Worm (Caenorhabditis elegans) whole organism, L1 larva: ENCODE measurements around the gene elt-4.
A peak's percentile ranks its signal among the peaks of the same experiment; 100 is the strongest.

Experiments
- C34B4.2 ChIP-seq: sonication (generic microtip); optimal IDR thresholded peaks from 2 replicates; lab custom pipeline; 2017; ENCODE audit warnings: mild to moderate bottlenecking, missing genetic modification characterization, missing compliant biosample characterization
- aha-1 ChIP-seq: fragments of 150-350 bp; optimal IDR thresholded peaks from 2 replicates; lab custom pipeline; 2014; ENCODE audit warnings: missing biosample characterization, missing genetic modification characterization
- alr-1 ChIP-seq: fragments of 200-800 bp; sonication (Bioruptor generic); optimal IDR thresholded peaks from 2 replicates; lab custom pipeline; 2018; ENCODE audit warnings: borderline replicate concordance, mild to moderate bottlenecking, missing genetic modification characterization, missing compliant biosample characterization
- aly-2 ChIP-seq: fragments of 150-350 bp; optimal IDR thresholded peaks from 2 replicates; lab custom pipeline; 2014; ENCODE audit warnings: missing biosample characterization, missing genetic modification characterization
- ama-1 ChIP-seq: fragments of 150-350 bp; optimal IDR thresholded peaks from 2 replicates; lab custom pipeline; 2014
- blmp-1 ChIP-seq: fragments of 150-350 bp; optimal IDR thresholded peaks from 2 replicates; lab custom pipeline; 2014; ENCODE audit warnings: missing biosample characterization, missing genetic modification characterization
- ceh-63 ChIP-seq: fragments of 200-800 bp; sonication (Bioruptor generic); optimal IDR thresholded peaks from 2 replicates; lab custom pipeline; 2018; ENCODE audit warnings: mild to moderate bottlenecking, missing genetic modification characterization, missing compliant biosample characterization
- ceh-82 ChIP-seq, 3 experiments: fragments of 150-350 bp in 1 of 3; sonication (generic microtip) in 2 of 3; optimal IDR thresholded peaks; 2 replicates each; lab custom pipeline; 2014 to 2017; ENCODE audit warnings: missing biosample characterization in 3 of 3, missing genetic modification characterization in 3 of 3
- ceh-88 ChIP-seq: fragments of 200-800 bp; sonication (Bioruptor generic); IDR thresholded peaks from 2 replicates; pipeline ENCODE4 v1.3.6; 2022; ENCODE audit warnings: missing genetic modification characterization, missing compliant biosample characterization
- ceh-90 ChIP-seq: sonication (generic microtip); optimal IDR thresholded peaks from 2 replicates; lab custom pipeline; 2016; ENCODE audit warnings: missing genetic modification characterization, missing compliant biosample characterization
- dsc-1 ChIP-seq: sonication (generic microtip); optimal IDR thresholded peaks from 2 replicates; lab custom pipeline; 2016; ENCODE audit warnings: mild to moderate bottlenecking, missing genetic modification characterization, missing compliant biosample characterization
- efl-3 ChIP-seq: fragments of 200-800 bp; sonication (Bioruptor generic); optimal IDR thresholded peaks from 2 replicates; lab custom pipeline; 2018; ENCODE audit warnings: mild to moderate bottlenecking, missing genetic modification characterization, missing compliant biosample characterization
- egl-13 ChIP-seq: sonication (generic microtip); optimal IDR thresholded peaks from 2 replicates; lab custom pipeline; 2016; ENCODE audit warnings: missing genotype, missing genetic modification reagents, missing genetic modification characterization, missing compliant biosample characterization
- egl-27 ChIP-seq, 2 experiments: fragments of 150-350 bp in 1 of 2; sonication (generic microtip); optimal IDR thresholded peaks; 3 replicates each; lab custom pipeline; 2017 to 2018; ENCODE audit warnings: missing biosample characterization in 2 of 2, missing genetic modification characterization in 2 of 2, missing genetic modification reagents in 2 of 2
- elt-2 ChIP-seq: sonication (generic microtip); optimal IDR thresholded peaks from 2 replicates; lab custom pipeline; 2016; ENCODE audit warnings: missing genetic modification characterization, mild to moderate bottlenecking, inconsistent platforms, missing compliant biosample characterization, missing genetic modification reagents
- ets-5 ChIP-seq: fragments of 200-800 bp; sonication (Bioruptor generic); IDR thresholded peaks from 2 replicates; pipeline ENCODE4 v1.3.6; 2022; ENCODE audit warnings: missing genetic modification characterization, missing compliant biosample characterization
- fkh-4 ChIP-seq: sonication (generic microtip); optimal IDR thresholded peaks from 2 replicates; lab custom pipeline; 2016; ENCODE audit warnings: missing compliant biosample characterization, missing genetic modification characterization, borderline replicate concordance
- fos-1 ChIP-seq: fragments of 150-350 bp; optimal IDR thresholded peaks from 2 replicates; lab custom pipeline; 2014; ENCODE audit warnings: missing biosample characterization, missing genetic modification characterization
- grh-1 ChIP-seq: fragments of 200-800 bp; sonication (Bioruptor generic); IDR thresholded peaks from 2 replicates; pipeline ENCODE4 v1.3.6; 2022; ENCODE audit warnings: missing genetic modification reagents, missing genetic modification characterization, missing compliant biosample characterization
- hlh-17 ChIP-seq: fragments of 200-800 bp; sonication (Bioruptor generic); optimal IDR thresholded peaks from 2 replicates; lab custom pipeline; 2018; ENCODE audit warnings: missing genetic modification characterization, mild to moderate bottlenecking, missing compliant biosample characterization, moderate library complexity, borderline replicate concordance
- hlh-4 ChIP-seq: sonication (generic microtip); optimal IDR thresholded peaks from 2 replicates; lab custom pipeline; 2016; ENCODE audit warnings: mild to moderate bottlenecking, missing genetic modification characterization, missing compliant biosample characterization
- irx-1 ChIP-seq: sonication (generic microtip); optimal IDR thresholded peaks from 2 replicates; lab custom pipeline; 2016; ENCODE audit warnings: missing genetic modification characterization, missing compliant biosample characterization
- jun-1 ChIP-seq: fragments of 150-350 bp; optimal IDR thresholded peaks from 2 replicates; lab custom pipeline; 2014; ENCODE audit warnings: missing biosample characterization, missing genetic modification reagents, missing genetic modification characterization
- lin-14 ChIP-seq: fragments of 200-800 bp; sonication (Bioruptor generic); optimal IDR thresholded peaks from 2 replicates; lab custom pipeline; 2018; ENCODE audit warnings: mild to moderate bottlenecking, missing genetic modification characterization, moderate library complexity, missing compliant biosample characterization
- lin-15B ChIP-seq: fragments of 150-350 bp; sonication (generic microtip); optimal IDR thresholded peaks from 3 replicates; lab custom pipeline; 2014; ENCODE audit warnings: missing biosample characterization, missing genetic modification characterization
- lin-39 ChIP-seq: fragments of 150-350 bp; optimal IDR thresholded peaks from 2 replicates; lab custom pipeline; 2014; ENCODE audit warnings: missing biosample characterization, missing genetic modification reagents, missing genetic modification characterization
- lsy-2 ChIP-seq, 2 experiments: fragments of 150-350 bp; optimal IDR thresholded peaks; 2 replicates each; lab custom pipeline; 2014; ENCODE audit warnings: missing biosample characterization in 2 of 2, missing genetic modification characterization in 2 of 2
- mab-9 ChIP-seq: fragments of 200-800 bp; sonication (Bioruptor generic); IDR thresholded peaks from 2 replicates; pipeline ENCODE4 v1.3.6; 2022; ENCODE audit warnings: missing genetic modification reagents, missing genetic modification characterization, missing compliant biosample characterization
- mef-2 ChIP-seq: fragments of 150-350 bp; optimal IDR thresholded peaks from 2 replicates; lab custom pipeline; 2014; ENCODE audit warnings: missing biosample characterization, missing genetic modification characterization
- mep-1 ChIP-seq: fragments of 150-350 bp; optimal IDR thresholded peaks from 2 replicates; lab custom pipeline; 2014; ENCODE audit warnings: missing biosample characterization, missing genetic modification characterization
- nhr-11 ChIP-seq: fragments of 150-350 bp; optimal IDR thresholded peaks from 2 replicates; lab custom pipeline; 2014; ENCODE audit warnings: missing biosample characterization, missing genetic modification characterization
- nhr-12 ChIP-seq: sonication (generic microtip); optimal IDR thresholded peaks from 2 replicates; lab custom pipeline; 2017; ENCODE audit warnings: missing biosample characterization, missing genetic modification characterization
- nhr-20 ChIP-seq: sonication (generic microtip); optimal IDR thresholded peaks from 2 replicates; lab custom pipeline; 2016; ENCODE audit warnings: mild to moderate bottlenecking, missing genetic modification characterization, missing compliant biosample characterization
- nhr-76 ChIP-seq: sonication (generic microtip); optimal IDR thresholded peaks from 2 replicates; lab custom pipeline; 2017; ENCODE audit warnings: missing biosample characterization, missing genetic modification characterization
- nhr-90 ChIP-seq: sonication (generic microtip); optimal IDR thresholded peaks from 2 replicates; lab custom pipeline; 2016; ENCODE audit warnings: mild to moderate bottlenecking, missing genetic modification characterization, missing compliant biosample characterization; ENCODE audit not compliant: poor library complexity
- pax-3 ChIP-seq: fragments of 200-800 bp; sonication (Bioruptor generic); optimal IDR thresholded peaks from 2 replicates; lab custom pipeline; 2018; ENCODE audit warnings: mild to moderate bottlenecking, missing genetic modification characterization, moderate library complexity, missing compliant biosample characterization
- rnt-1 ChIP-seq: sonication (generic microtip); optimal IDR thresholded peaks from 2 replicates; lab custom pipeline; 2016; ENCODE audit warnings: mild to moderate bottlenecking, missing genetic modification characterization, moderate library complexity, missing compliant biosample characterization
- skn-1 ChIP-seq: fragments of 150-350 bp; optimal IDR thresholded peaks from 2 replicates; lab custom pipeline; 2014; ENCODE audit warnings: missing biosample characterization, missing genetic modification characterization
- snpc-4 ChIP-seq: fragments of 150-350 bp; optimal IDR thresholded peaks from 2 replicates; lab custom pipeline; 2014; ENCODE audit warnings: missing biosample characterization, missing genetic modification characterization
- snu-23 ChIP-seq: sonication (generic microtip); optimal IDR thresholded peaks from 2 replicates; lab custom pipeline; 2016; ENCODE audit warnings: missing genetic modification characterization, missing compliant biosample characterization
- sox-4 ChIP-seq: sonication (generic microtip); optimal IDR thresholded peaks from 2 replicates; lab custom pipeline; 2016; ENCODE audit warnings: missing genetic modification characterization, missing compliant biosample characterization
- sptf-1 ChIP-seq: fragments of 150-350 bp; optimal IDR thresholded peaks from 2 replicates; lab custom pipeline; 2014; ENCODE audit warnings: missing biosample characterization, missing genetic modification characterization
- swsn-7 ChIP-seq: sonication (generic microtip); optimal IDR thresholded peaks from 2 replicates; lab custom pipeline; 2016; ENCODE audit warnings: missing genetic modification characterization, missing compliant biosample characterization
- tbx-2 ChIP-seq: sonication (generic microtip); optimal IDR thresholded peaks from 2 replicates; lab custom pipeline; 2016; ENCODE audit warnings: missing genetic modification characterization, missing compliant biosample characterization
- tlp-1 ChIP-seq: fragments of 150-350 bp; optimal IDR thresholded peaks from 2 replicates; lab custom pipeline; 2014; ENCODE audit warnings: missing biosample characterization, missing genetic modification characterization
- unc-130 ChIP-seq: fragments of 150-350 bp; optimal IDR thresholded peaks from 2 replicates; lab custom pipeline; 2017; ENCODE audit warnings: missing biosample characterization, missing genetic modification characterization, inconsistent platforms
- unc-30 ChIP-seq: sonication (generic microtip); optimal IDR thresholded peaks from 2 replicates; lab custom pipeline; 2017; ENCODE audit warnings: missing biosample characterization, missing genetic modification characterization
- unc-62 ChIP-seq: fragments of 150-350 bp; optimal IDR thresholded peaks from 2 replicates; lab custom pipeline; 2014; ENCODE audit warnings: missing biosample characterization, missing genetic modification reagents, missing genetic modification characterization
- unc-86 ChIP-seq: sonication (generic microtip); optimal IDR thresholded peaks from 2 replicates; lab custom pipeline; 2016; ENCODE audit warnings: missing genetic modification characterization, missing compliant biosample characterization
- vab-15 ChIP-seq: sonication (generic microtip); optimal IDR thresholded peaks from 2 replicates; lab custom pipeline; 2017; ENCODE audit warnings: missing genotype, mild to moderate bottlenecking, missing genetic modification characterization, missing compliant biosample characterization
- xbp-1 ChIP-seq: sonication (generic microtip); optimal IDR thresholded peaks from 2 replicates; lab custom pipeline; 2016; ENCODE audit warnings: missing genetic modification characterization, missing compliant biosample characterization
- zag-1 ChIP-seq: fragments of 150-350 bp; optimal IDR thresholded peaks from 2 replicates; lab custom pipeline; 2014; ENCODE audit warnings: missing biosample characterization, missing genetic modification characterization
- zip-4 ChIP-seq: fragments of 200-800 bp; sonication (Bioruptor generic); optimal IDR thresholded peaks from 2 replicates; lab custom pipeline; 2018; ENCODE audit warnings: mild to moderate bottlenecking, missing genetic modification characterization, moderate library complexity, missing compliant biosample characterization
- ztf-4 ChIP-seq: fragments of 150-350 bp; optimal IDR thresholded peaks from 2 replicates; lab custom pipeline; 2014; ENCODE audit warnings: missing biosample characterization, missing genetic modification characterization

Gene elt-4

DNA sequence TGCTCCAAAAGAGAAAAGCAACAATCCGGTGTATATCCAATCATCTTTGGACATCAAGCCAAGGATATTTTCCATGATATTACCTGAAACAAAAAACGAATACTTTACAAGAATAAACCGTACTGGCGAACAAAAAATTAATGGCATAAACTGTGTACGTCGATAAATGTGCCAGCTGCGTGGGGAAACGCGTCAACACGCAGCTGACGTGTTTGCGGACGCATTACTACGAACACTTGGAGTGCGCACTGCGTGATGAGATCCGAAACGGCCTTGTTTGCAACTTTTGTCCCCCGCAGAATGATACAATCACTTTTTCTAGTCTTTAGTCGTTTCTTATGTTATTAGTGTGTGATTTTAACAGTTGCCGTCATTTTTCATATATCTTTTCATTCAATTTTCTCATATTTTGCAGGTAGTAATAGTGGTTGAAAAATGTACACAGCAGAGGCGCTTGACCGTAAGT lies 49.2 kb downstream of the elt-4 start, which contains the start of the genes mboa-7 and git-1 (continued):
- peak; percentile 65 for TF ChIP-seq tbx-2 (tag; lab: Kevin White, UChicago)
- no peak for TF ChIP-seq ceh-90 (tag; lab: Kevin White, UChicago)
- TF ChIP-seq mef-2 (tag; lab: Kevin White, UChicago): no peak
- TF ChIP-seq aha-1 (tag; lab: Kevin White, UChicago): no peak
- no peak for TF ChIP-seq alr-1 (tag; lab: Kevin White, UChicago)
- peak; percentile 37 for TF ChIP-seq skn-1 (tag; lab: Kevin White, UChicago)
- TF ChIP-seq ets-5 (GFP tag; lab: Robert Waterston, UW): no peak
- no peak for TF ChIP-seq nhr-11 (tag; lab: Kevin White, UChicago)
- no peak for TF ChIP-seq zag-1 (tag; lab: Kevin White, UChicago)
- no peak for TF ChIP-seq dsc-1 (tag; lab: Kevin White, UChicago)
- peak; percentile 3 for TF ChIP-seq pax-3 (tag; lab: Kevin White, UChicago)
- no peak for TF ChIP-seq ama-1 (lab: Kevin White, UChicago)
- TF ChIP-seq irx-1 (tag; lab: Kevin White, UChicago): no peak
- peak; percentile 51 for TF ChIP-seq nhr-90
- TF ChIP-seq zip-4: no peak
- no peak for TF ChIP-seq hlh-17
- no peak for TF ChIP-seq fos-1 (tag; lab: Kevin White, UChicago)
- peak; percentile 79 for TF ChIP-seq snu-23 (GFP tag; lab: Kevin White, UChicago)
- no peak for TF ChIP-seq ztf-4 (tag; lab: Kevin White, UChicago)
- TF ChIP-seq lsy-2 (tag; optimal IDR thresholded peaks at IDR 0.05; lab: Kevin White, UChicago): peak; percentile 66 to 73
- peak; percentile 45 for TF ChIP-seq xbp-1
- TF ChIP-seq C34B4.2 (tag; lab: Kevin White, UChicago): no peak
- TF ChIP-seq nhr-12 (tag; lab: Kevin White, UChicago): no peak
- no peak for TF ChIP-seq hlh-4
- peak; percentile 86 for TF ChIP-seq nhr-20 (tag; lab: Kevin White, UChicago)
- no peak for TF ChIP-seq egl-27 (tag; optimal IDR thresholded peaks at IDR 0.05; lab: Kevin White, UChicago)
- no peak for TF ChIP-seq ceh-63 (GFP tag; lab: Kevin White, UChicago)
- TF ChIP-seq nhr-76: no peak
- peak; percentile 77 for TF ChIP-seq rnt-1 (tag; lab: Kevin White, UChicago)
- no peak for TF ChIP-seq egl-13 (tag; lab: Kevin White, UChicago)
- no peak for TF ChIP-seq lin-39 (tag; lab: Kevin White, UChicago)
- TF ChIP-seq unc-62 (GFP tag; lab: Kevin White, UChicago): no peak
- TF ChIP-seq sptf-1: no peak
- TF ChIP-seq tlp-1 (tag; lab: Kevin White, UChicago): no peak
- TF ChIP-seq efl-3 (GFP tag; lab: Kevin White, UChicago): no peak
- TF ChIP-seq snpc-4 (tag; lab: Kevin White, UChicago): no peak
- TF ChIP-seq elt-2 (tag; lab: Kevin White, UChicago): no peak
- peak; percentile 15 for TF ChIP-seq vab-15 (tag; lab: Kevin White, UChicago)
- TF ChIP-seq mab-9: no peak
- TF ChIP-seq unc-86 (tag; lab: Kevin White, UChicago): no peak
- no peak for TF ChIP-seq unc-30 (tag; lab: Kevin White, UChicago)
- TF ChIP-seq swsn-7: peak; percentile 61
- TF ChIP-seq ceh-82 (tag; optimal IDR thresholded peaks at IDR 0.05; lab: Kevin White, UChicago): peak in 1 of 3 experiments; percentile 61
- TF ChIP-seq lin-15B (tag; lab: Kevin White, UChicago): no peak
- TF ChIP-seq fkh-4: no peak
- no peak for TF ChIP-seq sox-4 (tag; lab: Kevin White, UChicago)
- TF ChIP-seq jun-1: no peak
- peak; percentile 11; the same call in 1 of the 2 replicates for TF ChIP-seq ceh-88 (GFP tag; lab: Robert Waterston, UW)
- TF ChIP-seq unc-130: peak; percentile 66
- TF ChIP-seq aly-2 (tag; lab: Kevin White, UChicago): no peak
- TF ChIP-seq blmp-1 (tag; lab: Kevin White, UChicago): peak; percentile 73
- TF ChIP-seq grh-1 (GFP tag; lab: Robert Waterston, UW): peak; percentile 42; the same call in 1 of the 2 replicates
- TF ChIP-seq mep-1 (tag; lab: Kevin White, UChicago): peak; percentile 55
- peak; percentile 92 for TF ChIP-seq lin-14 (GFP tag; lab: Kevin White, UChicago)
